Worm (Caenorhabditis elegans) whole organism, L4 larva: ENCODE results near the gene K06H7.1.
A peak's percentile ranks its signal among the peaks of the same experiment; 100 is the strongest.

Experiments used
- F49E8.2 ChIP-seq: sonication (generic microtip); optimal IDR thresholded peaks from 2 replicates; lab custom pipeline; 2016; ENCODE audit warnings: missing compliant biosample characterization, mild to moderate bottlenecking, missing genetic modification characterization, borderline replicate concordance
- T20F7.1 ChIP-seq: fragments of 200-800 bp; sonication (Bioruptor generic); optimal IDR thresholded peaks from 2 replicates; lab custom pipeline; 2018; ENCODE audit warnings: mild to moderate bottlenecking, missing genetic modification characterization, missing compliant biosample characterization
- Y48G9A.11 ChIP-seq: fragments of 200-800 bp; sonication (Bioruptor generic); IDR thresholded peaks from 2 replicates; pipeline ENCODE4 v1.3.6; 2022; ENCODE audit warnings: missing genetic modification reagents, missing genetic modification characterization, missing compliant biosample characterization
- Y5F2A.4 ChIP-seq: fragments of 200-800 bp; sonication (Bioruptor generic); optimal IDR thresholded peaks from 2 replicates; lab custom pipeline; 2018; ENCODE audit warnings: mild to moderate bottlenecking, missing genetic modification characterization, missing compliant biosample characterization
- Y75B8A.6 ChIP-seq: fragments of 200-800 bp; sonication (Bioruptor generic); IDR thresholded peaks from 2 replicates; pipeline ENCODE4 v1.3.6; 2022; ENCODE audit warnings: missing genetic modification reagents, missing genetic modification characterization, missing compliant biosample characterization
- ZK337.2 ChIP-seq: fragments of 200-800 bp; sonication (Bioruptor generic); IDR thresholded peaks from 2 replicates; pipeline ENCODE4 v1.3.6; 2022; ENCODE audit warnings: missing genetic modification reagents, missing genetic modification characterization, missing compliant biosample characterization
- aly-2 ChIP-seq: sonication (generic microtip); optimal IDR thresholded peaks from 2 replicates; lab custom pipeline; 2018; ENCODE audit warnings: missing biosample characterization, missing genetic modification characterization
- arid-1 ChIP-seq: fragments of 200-800 bp; sonication (Bioruptor generic); conservative IDR thresholded peaks from 2 replicates; pipeline ENCODE4 v1.3.6; 2022; ENCODE audit warnings: missing genetic modification reagents, missing genetic modification characterization, missing compliant biosample characterization
- ceh-20 ChIP-seq: fragments of 200-800 bp; sonication (Bioruptor generic); IDR thresholded peaks from 2 replicates; pipeline ENCODE4 v1.3.6; 2022; ENCODE audit warnings: missing genetic modification reagents, missing genetic modification characterization, missing compliant biosample characterization
- ceh-28 ChIP-seq: fragments of 150-350 bp; optimal IDR thresholded peaks from 2 replicates; lab custom pipeline; 2014; ENCODE audit warnings: missing biosample characterization, missing genetic modification reagents, missing genetic modification characterization
- cey-2 ChIP-seq: sonication (generic microtip); optimal IDR thresholded peaks from 3 replicates; lab custom pipeline; 2017; ENCODE audit warnings: missing genetic modification characterization, mild to moderate bottlenecking, missing compliant biosample characterization, antibody characterized with exemption, borderline replicate concordance; ENCODE audit not compliant: insufficient read depth
- ctbp-1 ChIP-seq: fragments of 200-800 bp; sonication (Bioruptor generic); IDR thresholded peaks from 2 replicates; pipeline ENCODE4 v1.3.6; 2022; ENCODE audit warnings: missing genetic modification reagents, missing genetic modification characterization, missing compliant biosample characterization
- daf-12 ChIP-seq: fragments of 150-350 bp; optimal IDR thresholded peaks from 2 replicates; lab custom pipeline; 2014; ENCODE audit warnings: missing biosample characterization, missing genetic modification reagents, missing genetic modification characterization
- daf-16 ChIP-seq, 3 experiments: sonication (generic microtip); optimal IDR thresholded peaks; 2 replicates each; lab custom pipeline; 2016 to 2017; ENCODE audit warnings: missing genetic modification characterization in 3 of 3, missing genetic modification reagents in 3 of 3, mild to moderate bottlenecking in 2 of 3, missing compliant biosample characterization in 2 of 3, missing biosample characterization in 1 of 3, moderate library complexity in 1 of 3
- daf-19 ChIP-seq: fragments of 200-800 bp; sonication (Bioruptor generic); conservative IDR thresholded peaks from 2 replicates; pipeline ENCODE4 v1.3.6; 2022; ENCODE audit warnings: missing genetic modification characterization, missing compliant biosample characterization
- dmd-6 ChIP-seq: fragments of 200-800 bp; sonication (Bioruptor generic); IDR thresholded peaks from 2 replicates; pipeline ENCODE4 v1.3.6; 2022; ENCODE audit warnings: missing genetic modification reagents, missing genetic modification characterization, missing compliant biosample characterization
- dpl-1 ChIP-seq: fragments of 150-350 bp; optimal IDR thresholded peaks from 2 replicates; lab custom pipeline; 2014; ENCODE audit warnings: missing biosample characterization, missing genetic modification reagents, missing genetic modification characterization
- duxl-1 ChIP-seq: sonication (generic microtip); optimal IDR thresholded peaks from 2 replicates; lab custom pipeline; 2016; ENCODE audit warnings: mild to moderate bottlenecking, missing genetic modification characterization, moderate library complexity, missing compliant biosample characterization; ENCODE audit not compliant: poor library complexity
- egl-27 ChIP-seq: sonication (generic microtip); optimal IDR thresholded peaks from 3 replicates; lab custom pipeline; 2017; ENCODE audit warnings: missing biosample characterization, missing genetic modification reagents, missing genetic modification characterization
- egl-43 ChIP-seq: fragments of 200-800 bp; sonication (Bioruptor generic); IDR thresholded peaks from 2 replicates; pipeline ENCODE4 v1.3.6; 2022; ENCODE audit warnings: missing genetic modification reagents, missing genetic modification characterization, missing compliant biosample characterization
- fkh-10 ChIP-seq: fragments of 150-350 bp; optimal IDR thresholded peaks from 2 replicates; lab custom pipeline; 2014; ENCODE audit warnings: missing biosample characterization, missing genetic modification reagents, missing genetic modification characterization
- fos-1 ChIP-seq: fragments of 150-350 bp; optimal IDR thresholded peaks from 2 replicates; lab custom pipeline; 2014; ENCODE audit warnings: missing biosample characterization, missing genetic modification characterization
- hif-1 ChIP-seq, 2 experiments: sonication (generic microtip); optimal IDR thresholded peaks; 2 replicates each; lab custom pipeline; 2016 to 2017; ENCODE audit warnings: missing compliant biosample characterization in 2 of 2, missing genetic modification characterization in 2 of 2, missing genetic modification reagents in 2 of 2, missing genotype in 2 of 2, mild to moderate bottlenecking in 1 of 2
- hlh-30 ChIP-seq: sonication (generic microtip); optimal IDR thresholded peaks from 2 replicates; lab custom pipeline; 2017; ENCODE audit warnings: antibody characterized with exemption, mild to moderate bottlenecking, missing genetic modification characterization, missing compliant biosample characterization; ENCODE audit not compliant: insufficient read depth
- lin-29 ChIP-seq: fragments of 200-800 bp; sonication (Bioruptor generic); IDR thresholded peaks from 2 replicates; pipeline ENCODE4 v1.3.6; 2022; ENCODE audit warnings: missing genetic modification reagents, missing genetic modification characterization, missing compliant biosample characterization
- lin-38 ChIP-seq: fragments of 200-800 bp; sonication (Bioruptor generic); IDR thresholded peaks from 2 replicates; pipeline ENCODE4 v1.3.6; 2022; ENCODE audit warnings: missing genetic modification reagents, missing genetic modification characterization, missing compliant biosample characterization
- lin-39 ChIP-seq: fragments of 150-350 bp; optimal IDR thresholded peaks from 2 replicates; lab custom pipeline; 2014; ENCODE audit warnings: missing biosample characterization, missing genetic modification reagents, missing genetic modification characterization
- lsy-2 ChIP-seq, 2 experiments: fragments of 150-350 bp in 1 of 2; sonication (generic microtip) in 1 of 2; optimal IDR thresholded peaks; 2 replicates each; lab custom pipeline; 2014 to 2017; ENCODE audit warnings: missing biosample characterization in 2 of 2, missing genetic modification characterization in 2 of 2
- madf-9 ChIP-seq: fragments of 200-800 bp; sonication (Bioruptor generic); conservative IDR thresholded peaks from 2 replicates; pipeline ENCODE4 v1.3.6; 2022; ENCODE audit warnings: missing genetic modification reagents, missing genetic modification characterization, missing compliant biosample characterization
- mep-1 ChIP-seq: fragments of 150-350 bp; sonication (generic microtip); optimal IDR thresholded peaks from 3 replicates; lab custom pipeline; 2014; ENCODE audit warnings: missing biosample characterization, missing genetic modification characterization
- mxl-3 ChIP-seq: fragments of 200-800 bp; sonication (Bioruptor generic); optimal IDR thresholded peaks from 2 replicates; lab custom pipeline; 2018; ENCODE audit warnings: mild to moderate bottlenecking, missing genetic modification characterization, missing compliant biosample characterization
- nhr-102 ChIP-seq: sonication (generic microtip); optimal IDR thresholded peaks from 2 replicates; lab custom pipeline; 2016; ENCODE audit warnings: mild to moderate bottlenecking, missing genetic modification characterization, moderate library complexity, missing compliant biosample characterization
- nhr-25 ChIP-seq: sonication (generic microtip); optimal IDR thresholded peaks from 2 replicates; lab custom pipeline; 2017; ENCODE audit warnings: missing genetic modification characterization, mild to moderate bottlenecking, missing compliant biosample characterization, antibody characterized with exemption, moderate library complexity, borderline replicate concordance; ENCODE audit not compliant: insufficient read depth
- nhr-28 ChIP-seq: fragments of 150-350 bp; optimal IDR thresholded peaks from 2 replicates; lab custom pipeline; 2014; ENCODE audit warnings: missing biosample characterization, missing genetic modification characterization
- nhr-41 ChIP-seq: fragments of 200-800 bp; sonication (Bioruptor generic); IDR thresholded peaks from 2 replicates; pipeline ENCODE4 v1.3.6; 2022; ENCODE audit warnings: missing genetic modification reagents, missing genetic modification characterization, missing compliant biosample characterization
- pha-4 ChIP-seq, 2 experiments: fragments of 150-350 bp in 1 of 2; fragments of 200-800 bp in 1 of 2; sonication (Bioruptor generic) in 1 of 2; IDR thresholded peaks in 1 of 2; optimal IDR thresholded peaks in 1 of 2; 2 replicates each; pipeline versions ENCODE4 v1.3.6 to Lab custom; 2014 to 2022; ENCODE audit warnings: missing genetic modification characterization in 2 of 2, missing genetic modification reagents in 2 of 2, missing biosample characterization in 1 of 2, missing compliant biosample characterization in 1 of 2
- php-3 ChIP-seq: fragments of 200-800 bp; sonication (Bioruptor generic); IDR thresholded peaks from 2 replicates; pipeline ENCODE4 v1.3.6; 2022; ENCODE audit warnings: missing genetic modification reagents, missing genetic modification characterization, missing compliant biosample characterization
- saeg-2 ChIP-seq: fragments of 200-800 bp; sonication (Bioruptor generic); IDR thresholded peaks from 2 replicates; pipeline ENCODE4 v1.3.6; 2022; ENCODE audit warnings: missing genetic modification reagents, missing genetic modification characterization, missing compliant biosample characterization
- skn-1 ChIP-seq: fragments of 150-350 bp; optimal IDR thresholded peaks from 2 replicates; lab custom pipeline; 2014; ENCODE audit warnings: missing biosample characterization, missing genetic modification characterization
- snpc-1.2 ChIP-seq: fragments of 200-800 bp; sonication (Bioruptor generic); IDR thresholded peaks from 2 replicates; pipeline ENCODE4 v1.3.6; 2022; ENCODE audit warnings: missing genetic modification reagents, missing genetic modification characterization, missing compliant biosample characterization
- spr-3 ChIP-seq: fragments of 200-800 bp; sonication (Bioruptor generic); optimal IDR thresholded peaks from 2 replicates; lab custom pipeline; 2018; ENCODE audit warnings: mild to moderate bottlenecking, missing genetic modification characterization, missing compliant biosample characterization
- tag-97 ChIP-seq: fragments of 200-800 bp; sonication (Bioruptor generic); IDR thresholded peaks from 2 replicates; pipeline ENCODE4 v1.3.6; 2022; ENCODE audit warnings: missing genetic modification characterization, missing compliant biosample characterization
- zfp-3 ChIP-seq: fragments of 200-800 bp; sonication (Bioruptor generic); conservative IDR thresholded peaks from 2 replicates; pipeline ENCODE4 v1.3.6; 2022; ENCODE audit warnings: missing genetic modification reagents, missing genetic modification characterization, missing compliant biosample characterization

K06H7.1 gene

DNA sequence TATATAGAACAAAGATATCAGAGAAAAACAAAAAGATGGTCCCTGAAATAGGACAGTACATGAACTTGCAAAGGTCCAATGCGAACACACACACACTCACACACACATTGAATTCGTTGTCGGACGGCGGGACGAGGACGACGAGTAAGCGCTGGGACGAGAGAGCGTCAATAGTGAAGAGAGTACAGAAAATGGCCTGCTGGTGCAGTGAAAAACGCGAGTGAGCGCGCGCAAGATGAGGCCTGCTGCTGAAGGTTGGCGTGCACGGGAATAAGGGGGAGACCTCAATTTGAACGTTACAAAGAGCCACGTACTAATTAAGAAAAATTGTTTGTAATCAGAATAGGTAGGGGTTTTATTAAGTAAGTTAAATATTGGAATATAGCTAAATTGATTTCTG lies 27.9 kb downstream of the K06H7.1 start (continued):
- TF ChIP-seq pha-4 (GFP tag; IDR thresholded peaks at IDR 0.05; lab: Robert Waterston, UW) (no peak), pha-4 (tag; optimal IDR thresholded peaks at IDR 0.05; lab: Kevin White, UChicago) (no peak)

DNA sequence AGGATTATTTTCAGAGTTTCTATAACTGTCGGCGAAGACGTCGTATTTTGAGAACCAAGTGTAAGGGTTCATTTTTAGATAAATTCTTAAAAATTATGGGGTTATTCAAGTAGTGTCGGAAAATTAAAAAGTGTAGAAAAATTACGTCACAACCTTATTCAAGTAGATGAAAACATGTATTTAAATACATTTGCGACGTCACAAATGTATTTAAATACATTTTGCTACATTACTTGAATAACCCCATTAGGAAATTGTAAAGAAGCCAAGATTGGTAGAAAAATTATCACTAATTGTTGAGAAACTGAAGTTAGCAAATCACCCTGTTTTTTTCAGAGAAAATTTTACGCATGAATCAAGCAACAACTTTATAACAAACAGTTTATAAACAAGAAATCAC lies 30.1 kb downstream of the K06H7.1 start:
- peak; percentile 58 for TF ChIP-seq lin-38 (GFP tag; lab: Robert Waterston, UW)
- TF ChIP-seq snpc-1.2 = peak; percentile 52; the same call in 1 of the 2 replicates
- no peak for TF ChIP-seq ceh-20
- no peak for TF ChIP-seq lsy-2 (tag; optimal IDR thresholded peaks at IDR 0.05; lab: Kevin White, UChicago)
- TF ChIP-seq ctbp-1 = no peak
- TF ChIP-seq madf-9 (GFP tag; lab: Robert Waterston, UW) = no peak
- peak; percentile 44; the same call in 1 of the 2 replicates for TF ChIP-seq pha-4 (GFP tag; IDR thresholded peaks at IDR 0.05; lab: Robert Waterston, UW)
- TF ChIP-seq pha-4 (tag; optimal IDR thresholded peaks at IDR 0.05; lab: Kevin White, UChicago) = no peak
- TF ChIP-seq nhr-102 (tag; lab: Kevin White, UChicago) = no peak
- TF ChIP-seq ceh-28 (tag; lab: Kevin White, UChicago) = no peak
- peak; percentile 63 for TF ChIP-seq F49E8.2 (tag; lab: Kevin White, UChicago)
- TF ChIP-seq daf-16 (GFP tag; optimal IDR thresholded peaks at IDR 0.05; lab: Kevin White, UChicago) = no peak
- TF ChIP-seq daf-16 (tag; optimal IDR thresholded peaks at IDR 0.05; lab: Kevin White, UChicago) = no peak
- no peak for TF ChIP-seq Y5F2A.4
- TF ChIP-seq arid-1 = 0 out of 2 replicates have a peak, but pooled peaks have one; percentile 24
- peak; percentile 65 for TF ChIP-seq Y48G9A.11 (GFP tag; lab: Robert Waterston, UW)

DNA sequence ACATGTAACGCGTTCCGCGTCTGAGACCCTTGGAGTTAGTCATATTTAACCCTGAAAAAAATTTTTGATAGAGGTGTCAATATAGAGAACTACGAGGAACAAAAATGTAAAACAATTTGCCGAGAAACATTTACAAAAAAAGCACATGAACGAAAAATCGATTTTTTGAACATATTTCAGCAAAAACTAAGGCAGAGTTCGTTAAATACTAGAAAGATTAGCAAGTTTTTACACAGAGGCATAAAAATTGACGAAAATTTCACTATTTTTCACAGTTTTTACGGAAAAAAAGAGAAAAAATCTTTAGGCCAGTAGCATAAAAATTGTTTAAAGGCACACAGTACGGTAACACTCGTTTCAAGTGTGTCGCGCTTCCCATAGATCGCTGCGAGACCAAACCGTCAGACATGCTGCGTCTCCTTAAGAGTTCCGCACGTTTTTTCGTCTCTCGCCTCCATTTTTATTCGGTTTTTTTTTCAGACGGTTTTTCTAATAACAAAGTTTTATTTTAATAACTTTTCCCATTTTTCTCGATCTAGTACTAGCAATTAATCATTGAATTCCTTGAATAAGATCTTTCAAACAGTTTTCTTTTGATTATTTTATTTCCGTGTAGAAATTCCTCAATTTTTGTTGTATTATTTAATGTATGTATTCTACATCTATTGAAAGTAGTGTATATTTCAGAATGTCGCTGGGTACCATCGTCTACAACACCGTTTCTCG lies 31.2 kb downstream of the K06H7.1 start, which contains the start of the genes rpl-21 and C14B9.10:
Gene rpl-21, minus strand, starts transcription at position 51 of the 726 bp plus-strand sequence.
Gene C14B9.10, plus strand, starts transcription at position 676 of the 726 bp plus-strand sequence.
- TF ChIP-seq T20F7.1 (peak; percentile 79), arid-1 (peak; percentile 87), php-3 (no peak), aly-2 (tag; lab: Kevin White, UChicago) (no peak), mxl-3 (GFP tag; lab: Kevin White, UChicago) (no peak), fkh-10 (GFP tag; lab: Kevin White, UChicago) (no peak), duxl-1 (tag; lab: Kevin White, UChicago) (peak; percentile 1), fos-1 (no peak), daf-19 (GFP tag; lab: Robert Waterston, UW) (no peak), madf-9 (GFP tag; lab: Robert Waterston, UW) (no peak), nhr-41 (GFP tag; lab: Robert Waterston, UW) (no peak), dmd-6 (GFP tag; lab: Robert Waterston, UW) (peak; percentile 37; the same call in 1 of the 2 replicates), tag-97 (no peak), Y48G9A.11 (GFP tag; lab: Robert Waterston, UW) (peak; percentile 61; the same call in 1 of the 2 replicates), nhr-28 (tag; lab: Kevin White, UChicago) (peak; percentile 57), nhr-25 (peak; percentile 47), lin-39 (no peak), skn-1 (tag; lab: Kevin White, UChicago) (no peak), egl-43 (GFP tag; lab: Robert Waterston, UW) (no peak), Y75B8A.6 (GFP tag; lab: Robert Waterston, UW) (no peak), saeg-2 (GFP tag; lab: Robert Waterston, UW) (no peak), egl-27 (no peak), hif-1 (tag; optimal IDR thresholded peaks at IDR 0.05; lab: Kevin White, UChicago) (peak in 1 of 2 experiments; percentile 38), cey-2 (tag; lab: Kevin White, UChicago) (no peak), dpl-1 (peak; percentile 78), hlh-30 (tag; lab: Kevin White, UChicago) (peak; percentile 80), daf-12 (tag; lab: Kevin White, UChicago) (no peak), lin-29 (GFP tag; lab: Robert Waterston, UW) (no peak), zfp-3 (GFP tag; lab: Robert Waterston, UW) (no peak), ZK337.2 (GFP tag; lab: Robert Waterston, UW) (no peak), spr-3 (no peak), lin-38 (GFP tag; lab: Robert Waterston, UW) (peak; percentile 75), mep-1 (tag; lab: Kevin White, UChicago) (peak; percentile 83)
